Fruit fly (Drosophila melanogaster): ENCODE results near the gene CG3529.

The CG3529 gene

dm6 chr3L:9446731-9447238 lies at the start of gene CG3529 (continued):
- TF ChIP-seq CG8319 (GFP tag; optimal IDR thresholded peaks at IDR 0.05) (no peak), CG34406 (GFP tag; optimal IDR thresholded peaks at IDR 0.05) (no peak), CG1621 (tag; optimal IDR thresholded peaks at IDR 0.05) (peak; percentile 21), CG10631 (GFP tag; optimal IDR thresholded peaks at IDR 0.05) (peak; percentile 25), Hr4 (GFP tag; optimal IDR thresholded peaks at IDR 0.05) (peak; percentile 13), fkh (GFP tag; optimal IDR thresholded peaks at IDR 0.05) (peak; percentile 92), Sox14 (GFP tag; optimal IDR thresholded peaks at IDR 0.05) (peak; percentile 25), Sox102F (GFP tag; optimal IDR thresholded peaks at IDR 0.05) (no peak)

DNA sequence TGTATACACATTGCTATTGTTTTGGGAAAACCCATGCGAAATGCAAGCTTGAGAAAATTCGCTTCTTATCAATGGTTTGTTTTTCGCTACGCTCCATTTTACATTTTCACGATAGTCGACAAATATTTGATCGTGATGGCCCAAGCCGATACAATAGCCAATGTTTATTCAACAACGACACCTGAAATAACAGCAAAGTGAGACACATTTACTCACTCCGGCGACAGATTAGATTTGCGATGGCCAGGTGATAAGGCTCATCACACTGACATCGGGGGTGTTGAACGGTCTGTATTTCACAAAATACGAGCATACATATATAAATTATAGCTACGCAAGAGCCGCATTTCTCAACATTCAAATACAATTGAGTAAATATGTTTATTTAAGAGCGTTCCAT lies 49.5 kb upstream of the CG3529 start:
- TF ChIP-seq CG7368 (GFP tag; optimal IDR thresholded peaks at IDR 0.05) (peak; percentile 1), CG11902 (GFP tag; optimal IDR thresholded peaks at IDR 0.05) (no peak), CG10631 (GFP tag; optimal IDR thresholded peaks at IDR 0.05) (peak; percentile 16), CG8119 (GFP tag; IDR thresholded peaks at IDR 0.05) (0 out of 3 replicates have a peak, but pooled peaks have one; percentile 22), spab (GFP tag; optimal IDR thresholded peaks at IDR 0.05) (peak; percentile 23), CG6163 (GFP tag; IDR thresholded peaks at IDR 0.05) (peak; percentile 57; the same call in 2 of the 3 replicates), acj6 (GFP tag; optimal IDR thresholded peaks at IDR 0.05) (no peak), CG9139 (GFP tag; optimal IDR thresholded peaks at IDR 0.05) (no peak), OdsH (GFP tag; optimal IDR thresholded peaks at IDR 0.05) (peak; percentile 4), cyc (GFP tag; optimal IDR thresholded peaks at IDR 0.05) (no peak), CG1621 (tag; optimal IDR thresholded peaks at IDR 0.05) (no peak), Hr38 (GFP tag; optimal IDR thresholded peaks at IDR 0.05) (no peak), fkh (GFP tag; optimal IDR thresholded peaks at IDR 0.05) (peak; percentile 93), CG6808 (GFP tag; optimal IDR thresholded peaks at IDR 0.05) (peak; percentile 52), Eip78C (GFP tag) (peak; percentile 25), CG16779 (tag; optimal IDR thresholded peaks at IDR 0.05) (peak; percentile 4), fd85E (GFP tag; optimal IDR thresholded peaks at IDR 0.05) (no peak), CG11294 (GFP tag; IDR thresholded peaks at IDR 0.05) (no peak), lz (GFP tag; optimal IDR thresholded peaks at IDR 0.05) (no peak), Smox (GFP tag; optimal IDR thresholded peaks at IDR 0.05) (no peak), CG10669 (GFP tag; optimal IDR thresholded peaks at IDR 0.05) (no peak), Ets96B (tag; optimal IDR thresholded peaks at IDR 0.05) (no peak), Lpt (GFP tag; optimal IDR thresholded peaks at IDR 0.05) (no peak), achi (GFP tag; optimal IDR thresholded peaks at IDR 0.05) (no peak), svp (GFP tag) (peak; percentile 45), vri (GFP tag; optimal IDR thresholded peaks at IDR 0.05) (peak; percentile 40), esn (GFP tag; optimal IDR thresholded peaks at IDR 0.05) (peak; percentile 9), Hr39 (GFP tag; optimal IDR thresholded peaks at IDR 0.05) (no peak)

DNA sequence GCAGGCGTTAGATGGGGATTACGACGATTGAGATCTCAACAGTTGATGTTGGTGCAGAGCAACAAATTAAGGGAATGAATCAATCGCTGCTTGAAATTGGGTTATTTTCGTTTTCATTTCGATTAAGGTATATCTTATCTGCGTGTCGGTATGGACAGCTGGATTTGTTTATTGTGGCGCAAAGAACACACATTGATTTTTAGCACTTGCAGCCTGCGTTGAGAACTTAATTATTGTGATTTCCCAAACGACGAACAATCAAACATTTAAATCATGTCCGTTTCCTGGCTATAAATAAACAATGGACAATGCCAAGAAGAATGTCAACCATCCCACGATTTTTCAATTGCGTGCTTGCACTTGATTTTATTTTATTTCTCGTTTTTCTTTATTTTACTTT lies 48.6 kb upstream of the CG3529 start:
- TF ChIP-seq Gug (GFP tag; IDR thresholded peaks at IDR 0.05) (no peak), dsx (GFP tag; optimal IDR thresholded peaks at IDR 0.05; ENCODE audit: poor library complexity, severe bottlenecking) (no peak), salr (GFP tag; optimal IDR thresholded peaks at IDR 0.05) (no peak), Sox14 (GFP tag; optimal IDR thresholded peaks at IDR 0.05) (no peak)

dm6 chr3L:9398435-9398981 lies 48.2 kb upstream of the CG3529 start:
- TF ChIP-seq fkh (GFP tag; optimal IDR thresholded peaks at IDR 0.05) (no peak), CG31627 (GFP tag; optimal IDR thresholded peaks at IDR 0.05) (no peak), Eip75B (GFP tag; optimal IDR thresholded peaks at IDR 0.05) (no peak), fd85E (GFP tag; optimal IDR thresholded peaks at IDR 0.05) (no peak), OdsH (GFP tag; optimal IDR thresholded peaks at IDR 0.05) (peak; percentile 21), CG9139 (GFP tag; optimal IDR thresholded peaks at IDR 0.05) (no peak), cyc (GFP tag; optimal IDR thresholded peaks at IDR 0.05) (peak; percentile 16), Eip93F (GFP tag; optimal IDR thresholded peaks at IDR 0.05) (no peak), CG11762 (GFP tag; optimal IDR thresholded peaks at IDR 0.05; ENCODE audit: insufficient read depth) (no peak), CG8319 (GFP tag; optimal IDR thresholded peaks at IDR 0.05) (no peak), fd59A (GFP tag; optimal IDR thresholded peaks at IDR 0.05) (no peak), CG7368 (GFP tag; optimal IDR thresholded peaks at IDR 0.05) (peak; percentile 11), dac (GFP tag; optimal IDR thresholded peaks at IDR 0.05) (no peak), ss (GFP tag; optimal IDR thresholded peaks at IDR 0.05) (peak; percentile 24 to 25), net (GFP tag; optimal IDR thresholded peaks at IDR 0.05) (peak; percentile 6), Ets21C (GFP tag; optimal IDR thresholded peaks at IDR 0.05) (no peak), CG11902 (GFP tag; optimal IDR thresholded peaks at IDR 0.05) (peak; percentile 3), CG11294 (GFP tag; IDR thresholded peaks at IDR 0.05) (peak; percentile 39), CG32006 (GFP tag; optimal IDR thresholded peaks at IDR 0.05) (no peak), Sox102F (GFP tag; optimal IDR thresholded peaks at IDR 0.05) (no peak)
